Comparison of ENCODE assay signal across 2 fruit fly cellular contexts in the genomic region with DNA sequence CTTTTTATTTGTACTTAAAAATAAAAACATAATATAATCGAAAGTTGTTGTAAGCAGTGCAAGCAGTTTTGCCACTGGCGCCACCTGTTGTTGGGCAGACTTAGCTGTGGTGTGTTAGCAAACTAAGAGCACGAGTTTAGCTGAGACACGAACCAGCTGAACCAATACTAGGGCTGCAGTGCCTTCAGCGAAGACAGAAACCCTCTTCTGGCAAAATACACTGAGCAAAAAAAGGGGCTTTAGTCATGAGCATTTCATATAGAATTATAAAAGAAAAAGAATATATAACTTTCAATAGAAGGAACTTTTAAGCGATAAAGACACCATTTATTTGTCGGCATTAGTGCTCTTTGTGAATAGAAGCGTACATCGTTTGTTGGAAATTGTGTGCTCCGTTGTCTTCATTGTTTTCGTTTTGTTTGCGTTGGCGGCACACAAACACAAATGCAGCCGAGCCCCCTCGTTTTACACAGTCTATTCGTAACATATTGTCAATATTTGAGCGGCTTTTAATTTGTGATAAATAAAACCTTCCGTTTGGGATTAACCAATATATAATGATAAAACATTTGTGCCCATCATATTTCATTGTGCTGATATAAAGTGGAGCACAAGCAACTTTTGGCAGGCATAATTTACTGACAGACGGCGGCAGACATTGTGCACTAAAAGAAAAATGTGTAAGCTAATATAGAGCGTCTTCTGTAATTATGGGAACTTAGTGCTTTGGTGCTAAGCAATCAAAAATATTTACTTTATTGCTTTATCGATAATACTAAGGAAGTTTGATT.
TF ChIP-seq lines count a peak whose summit lies in the region.

No protein-coding gene starts in this region.

TF ChIP-seq in whole organism, embryonic, 481 proteins besides CTCF, POLR2A, EP300 and RAD21 (continued from another document and continues in another):
- peak; percentile 69 for TF ChIP-seq CG17361 (GFP tag; IDR thresholded peaks at IDR 0.05; lab: Robert Waterston, UW)
- peak; percentile 56 for TF ChIP-seq Bdp1 (GFP tag; optimal IDR thresholded peaks at IDR 0.05; lab: Kevin White, UChicago)
- TF ChIP-seq slp2 (GFP tag; optimal IDR thresholded peaks at IDR 0.05; lab: Kevin White, UChicago): no peak
- peak; percentile 20 for TF ChIP-seq tio (GFP tag; optimal IDR thresholded peaks at IDR 0.05; lab: Kevin White, UChicago)
- TF ChIP-seq Aef1 (GFP tag; IDR thresholded peaks at IDR 0.05; lab: Robert Waterston, UW): peak; percentile 71
- peak; percentile 64 for TF ChIP-seq Atf6 (GFP tag; IDR thresholded peaks at IDR 0.05; lab: Robert Waterston, UW)
- TF ChIP-seq Meics (GFP tag; optimal IDR thresholded peaks at IDR 0.05; lab: Kevin White, UChicago): peak; percentile 77
- no peak for TF ChIP-seq cato (GFP tag; optimal IDR thresholded peaks at IDR 0.05; lab: Kevin White, UChicago; ENCODE audit: borderline replicate concordance)
- peak; percentile 23 for TF ChIP-seq disco-r (GFP tag; optimal IDR thresholded peaks at IDR 0.05; lab: Kevin White, UChicago)
- TF ChIP-seq sim (GFP tag; IDR thresholded peaks at IDR 0.05; lab: Robert Waterston, UW): peak; percentile 66; the same call in 1 of the 2 replicates
- TF ChIP-seq NK7.1 (GFP tag; optimal IDR thresholded peaks at IDR 0.05; lab: Kevin White, UChicago): no peak
- TF ChIP-seq kah (GFP tag; optimal IDR thresholded peaks at IDR 0.05; lab: Kevin White, UChicago): peak; percentile 31
- peak; percentile 56 for TF ChIP-seq CG8388 (GFP tag; optimal IDR thresholded peaks at IDR 0.05; lab: Kevin White, UChicago)
- no peak for TF ChIP-seq TFAM (GFP tag; optimal IDR thresholded peaks at IDR 0.05; lab: Kevin White, UChicago)
- TF ChIP-seq gcm2 (GFP tag; optimal IDR thresholded peaks at IDR 0.05; lab: Kevin White, UChicago): peak; percentile 75
- TF ChIP-seq CG4617 (GFP tag; optimal IDR thresholded peaks at IDR 0.05; lab: Kevin White, UChicago; ENCODE audit: borderline replicate concordance): peak; percentile 29
- no peak for TF ChIP-seq tll (GFP tag; optimal IDR thresholded peaks at IDR 0.05; lab: Kevin White, UChicago)
- TF ChIP-seq CG2712 (tag; optimal IDR thresholded peaks at IDR 0.05; lab: Kevin White, UChicago): peak; percentile 81
- TF ChIP-seq dpn (GFP tag; optimal IDR thresholded peaks at IDR 0.05; lab: Kevin White, UChicago): peak; percentile 63 to 69
- peak; percentile 77 for TF ChIP-seq Ptx1 (GFP tag; IDR thresholded peaks at IDR 0.05; lab: Robert Waterston, UW)
- peak; percentile 25; the same call in 1 of the 2 replicates for TF ChIP-seq dati (GFP tag; IDR thresholded peaks at IDR 0.05; lab: Robert Waterston, UW)
- TF ChIP-seq slbo (GFP tag; IDR thresholded peaks at IDR 0.05; lab: Robert Waterston, UW): peak; percentile 93
- TF ChIP-seq CG32767 (GFP tag; IDR thresholded peaks at IDR 0.05; lab: Robert Waterston, UW): 0 out of 2 replicates have a peak, but pooled peaks have one; percentile 33
- TF ChIP-seq Sox102F (GFP tag; optimal IDR thresholded peaks at IDR 0.05; lab: Kevin White, UChicago): peak; percentile 66
- peak; percentile 59 for TF ChIP-seq fd96Cb (tag; optimal IDR thresholded peaks at IDR 0.05; lab: Kevin White, UChicago)
- peak; percentile 77 for TF ChIP-seq ttk (GFP tag; IDR thresholded peaks at IDR 0.05; lab: Robert Waterston, UW)
- TF ChIP-seq wek (GFP tag; optimal IDR thresholded peaks at IDR 0.05; lab: Kevin White, UChicago): peak; percentile 83
- peak; percentile 46 for TF ChIP-seq row (GFP tag; IDR thresholded peaks at IDR 0.05; lab: Robert Waterston, UW)
- TF ChIP-seq CG15696 (tag; optimal IDR thresholded peaks at IDR 0.05; lab: Kevin White, UChicago): peak; percentile 73
- TF ChIP-seq CG11696 (GFP tag; IDR thresholded peaks at IDR 0.05; lab: Robert Waterston, UW): peak; percentile 68
- TF ChIP-seq ewg (GFP tag; optimal IDR thresholded peaks at IDR 0.05; lab: Kevin White, UChicago): peak; percentile 17
- peak; percentile 52 for TF ChIP-seq CG1647 (GFP tag; optimal IDR thresholded peaks at IDR 0.05; lab: Kevin White, UChicago)
- TF ChIP-seq Deaf1 (tag; optimal IDR thresholded peaks at IDR 0.05; lab: Kevin White, UChicago): peak; percentile 44
- peak; percentile 23 for TF ChIP-seq jumu (GFP tag; optimal IDR thresholded peaks at IDR 0.05; lab: Kevin White, UChicago)
- TF ChIP-seq aop (GFP tag; IDR thresholded peaks at IDR 0.05; lab: Robert Waterston, UW): peak; percentile 69
- peak; percentile 70; the same call in 1 of the 2 replicates for TF ChIP-seq wdn (GFP tag; IDR thresholded peaks at IDR 0.05; lab: Robert Waterston, UW)
- peak; percentile 72 for TF ChIP-seq Dek (tag; optimal IDR thresholded peaks at IDR 0.05; lab: Kevin White, UChicago)
- TF ChIP-seq CG10147 (GFP tag; optimal IDR thresholded peaks at IDR 0.05; lab: Kevin White, UChicago): peak; percentile 55
- peak; percentile 53 for TF ChIP-seq Oli (tag; optimal IDR thresholded peaks at IDR 0.05; lab: Kevin White, UChicago)
- peak; percentile 86 for TF ChIP-seq CG9932 (GFP tag; IDR thresholded peaks at IDR 0.05; lab: Robert Waterston, UW)
- peak; percentile 29 to 70 for TF ChIP-seq chif (GFP tag; optimal IDR thresholded peaks at IDR 0.05; lab: Kevin White, UChicago)
- peak; percentile 73 for TF ChIP-seq oc (tag; optimal IDR thresholded peaks at IDR 0.05; lab: Kevin White, UChicago)
- TF ChIP-seq Dfd (GFP tag; optimal IDR thresholded peaks at IDR 0.05; lab: Kevin White, UChicago): peak in 1 of 2 experiments; percentile 54
- peak; percentile 56 for TF ChIP-seq CG9609 (GFP tag; optimal IDR thresholded peaks at IDR 0.05; lab: Kevin White, UChicago)
- no peak for TF ChIP-seq crol (GFP tag; IDR thresholded peaks at IDR 0.05; lab: Robert Waterston, UW)
- peak; percentile 33 for TF ChIP-seq gfzf (GFP tag; optimal IDR thresholded peaks at IDR 0.05; lab: Kevin White, UChicago)
- peak; percentile 72 for TF ChIP-seq B-H1 (GFP tag; IDR thresholded peaks at IDR 0.05; lab: Robert Waterston, UW)
- peak; percentile 72; the same call in 2 of the 3 replicates for TF ChIP-seq ase (GFP tag; IDR thresholded peaks at IDR 0.05; lab: Robert Waterston, UW)
- TF ChIP-seq az2 (GFP tag; optimal IDR thresholded peaks at IDR 0.05; lab: Kevin White, UChicago): peak; percentile 75
- peak; percentile 69 for TF ChIP-seq CG18476 (GFP tag; optimal IDR thresholded peaks at IDR 0.05; lab: Kevin White, UChicago)
- peak; percentile 11 for TF ChIP-seq her (GFP tag; optimal IDR thresholded peaks at IDR 0.05; lab: Kevin White, UChicago)
- peak; percentile 60 for TF ChIP-seq D19A (tag; optimal IDR thresholded peaks at IDR 0.05; lab: Kevin White, UChicago)
- peak; percentile 76 for TF ChIP-seq phol (tag; optimal IDR thresholded peaks at IDR 0.05; lab: Kevin White, UChicago)
- peak; percentile 80 for TF ChIP-seq gcm (GFP tag; optimal IDR thresholded peaks at IDR 0.05; lab: Kevin White, UChicago)
- no peak for TF ChIP-seq eyg (GFP tag; optimal IDR thresholded peaks at IDR 0.05; lab: Kevin White, UChicago)
- TF ChIP-seq CG4424 (GFP tag; optimal IDR thresholded peaks at IDR 0.05; lab: Kevin White, UChicago): peak; percentile 66
- TF ChIP-seq bab2 (GFP tag; optimal IDR thresholded peaks at IDR 0.05; lab: Kevin White, UChicago): peak; percentile 41
- peak; percentile 80 for TF ChIP-seq hkb (optimal IDR thresholded peaks at IDR 0.05; lab: Kevin White, UChicago)
- peak; percentile 79 for TF ChIP-seq hkb (GFP tag; IDR thresholded peaks at IDR 0.05; lab: Robert Waterston, UW)
- peak; percentile 89 for TF ChIP-seq CG32532 (GFP tag; IDR thresholded peaks at IDR 0.05; lab: Robert Waterston, UW)

TF ChIP-seq in whole organism, prepupa, 60 proteins besides CTCF, POLR2A, EP300 and RAD21 (continued from another document):
- TF ChIP-seq cyc (GFP tag; optimal IDR thresholded peaks at IDR 0.05; lab: Kevin White, UChicago) (peak; percentile 59), CG10669 (GFP tag; optimal IDR thresholded peaks at IDR 0.05; lab: Kevin White, UChicago) (peak; percentile 35), Eip75B (GFP tag; optimal IDR thresholded peaks at IDR 0.05; lab: Kevin White, UChicago) (peak; percentile 46), CG8632 (GFP tag; optimal IDR thresholded peaks at IDR 0.05; lab: Kevin White, UChicago) (peak; percentile 60), Gug (GFP tag; IDR thresholded peaks at IDR 0.05; lab: Robert Waterston, UW) (peak; percentile 65), CG7368 (GFP tag; optimal IDR thresholded peaks at IDR 0.05; lab: Kevin White, UChicago) (peak; percentile 1), dsx (GFP tag; optimal IDR thresholded peaks at IDR 0.05; lab: Kevin White, UChicago; ENCODE audit: poor library complexity, severe bottlenecking) (no peak), CG16779 (tag; optimal IDR thresholded peaks at IDR 0.05; lab: Kevin White, UChicago) (peak; percentile 52), Lpt (GFP tag; optimal IDR thresholded peaks at IDR 0.05; lab: Kevin White, UChicago) (peak; percentile 29), Met (GFP tag; optimal IDR thresholded peaks at IDR 0.05; lab: Kevin White, UChicago) (peak; percentile 74), svp (GFP tag; lab: Kevin White, UChicago) (peak; percentile 85), dac (GFP tag; optimal IDR thresholded peaks at IDR 0.05; lab: Kevin White, UChicago) (no peak), vri (GFP tag; optimal IDR thresholded peaks at IDR 0.05; lab: Kevin White, UChicago) (peak; percentile 50), Eip78C (GFP tag; lab: Kevin White, UChicago) (peak; percentile 94)
